Worm (Caenorhabditis elegans): Measurements from ENCODE around the gene pot-2.

pot-2 gene

DNA sequence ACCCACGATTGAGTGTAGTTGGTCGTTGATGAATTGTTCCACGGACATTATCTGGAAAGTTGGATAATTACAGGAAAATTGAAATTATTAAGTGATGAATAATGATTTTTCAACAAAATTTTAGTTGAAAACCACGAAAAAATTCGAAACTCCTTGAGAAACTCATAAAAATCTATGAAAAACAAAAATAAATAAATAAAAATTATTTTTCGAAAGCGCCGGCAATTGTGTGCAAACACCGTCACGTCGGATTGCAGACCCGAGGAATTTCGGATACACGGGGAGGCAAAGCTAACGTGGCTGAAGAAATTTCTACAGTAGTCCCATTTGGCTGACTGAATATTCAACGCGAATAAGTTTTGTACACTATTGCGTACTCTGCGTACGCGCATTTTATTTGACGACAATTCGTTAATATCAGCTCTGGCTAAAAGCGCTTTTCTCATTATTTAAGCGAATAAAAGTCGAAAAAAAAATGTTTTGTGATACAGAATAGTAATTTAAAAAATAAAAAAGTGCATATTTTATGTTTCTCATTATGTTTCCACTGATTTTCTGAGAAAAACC is 37.7 kb downstream of the pot-2 start, which contains the start of gene mog-4 (continued):
- TF ChIP-seq zim-3 (tag; optimal IDR thresholded peaks at IDR 0.05) (peak; percentile 81), bed-1 (GFP tag; IDR thresholded peaks at IDR 0.05) (peak; percentile 98), tbp1 (GFP tag; optimal IDR thresholded peaks at IDR 0.05) (peak; percentile 76), ets-4 (GFP tag; optimal IDR thresholded peaks at IDR 0.05) (peak; percentile 10), hsf-1 (GFP tag; IDR thresholded peaks at IDR 0.05) (peak; percentile 93), T07F8.4 (tag; optimal IDR thresholded peaks at IDR 0.05) (peak; percentile 48), ceh-27 (GFP tag; optimal IDR thresholded peaks at IDR 0.05) (peak; percentile 97), hrde-1 (tag; optimal IDR thresholded peaks at IDR 0.05; ENCODE audit: borderline replicate concordance) (peak; percentile 85), Y53F4B.3 (GFP tag; IDR thresholded peaks at IDR 0.05) (peak; percentile 93), ccch-3 (GFP tag; optimal IDR thresholded peaks at IDR 0.05) (peak; percentile 97), F49E8.2 (tag; optimal IDR thresholded peaks at IDR 0.05; ENCODE audit: insufficient read depth) (peak; percentile 51), ceh-91 (GFP tag; IDR thresholded peaks at IDR 0.05) (peak; percentile 100), tlf-1 (GFP tag; optimal IDR thresholded peaks at IDR 0.05) (peak; percentile 98), T26A5.8 (tag; optimal IDR thresholded peaks at IDR 0.05) (peak; percentile 7), ceh-40 (GFP tag; IDR thresholded peaks at IDR 0.05) (peak; percentile 95), nhr-90 (tag; optimal IDR thresholded peaks at IDR 0.05) (peak; percentile 64), ztf-28 (GFP tag; IDR thresholded peaks at IDR 0.05) (peak; percentile 100), B0035.1 (tag; optimal IDR thresholded peaks at IDR 0.05) (peak; percentile 81), mel-28 (tag; optimal IDR thresholded peaks at IDR 0.05; ENCODE audit: borderline replicate concordance) (peak; percentile 76), F33H1.4 (GFP tag; IDR thresholded peaks at IDR 0.05) (peak; percentile 97), sptf-2 (GFP tag; optimal IDR thresholded peaks at IDR 0.05) (peak; percentile 9), B0336.3 (GFP tag; IDR thresholded peaks at IDR 0.05) (peak; percentile 92), cebp-2 (GFP tag; IDR thresholded peaks at IDR 0.05) (peak; percentile 97), attf-6 (GFP tag; IDR thresholded peaks at IDR 0.05) (peak; percentile 92), ztf-3 (GFP tag; optimal IDR thresholded peaks at IDR 0.05) (peak; percentile 81), egl-44 (GFP tag; IDR thresholded peaks at IDR 0.05) (peak; percentile 97), snpc-4 (GFP tag; optimal IDR thresholded peaks at IDR 0.05) (peak; percentile 31), snpc-4 (tag; optimal IDR thresholded peaks at IDR 0.05) (peak; percentile 41 to 91 (median 72)), nfyb-1 (GFP tag; IDR thresholded peaks at IDR 0.05) (peak; percentile 99), dpl-1 (GFP tag; optimal IDR thresholded peaks at IDR 0.05) (peak; percentile 46), F23B12.7 (tag; optimal IDR thresholded peaks at IDR 0.05; ENCODE audit: insufficient read depth) (peak; percentile 25), nfya-2 (GFP tag; IDR thresholded peaks at IDR 0.05) (peak; percentile 89), snpc-3.4 (tag; optimal IDR thresholded peaks at IDR 0.05) (peak; percentile 18), aptf-2 (GFP tag; conservative IDR thresholded peaks at IDR 0.05) (peak; percentile 99), lsl-1 (GFP tag; optimal IDR thresholded peaks at IDR 0.05) (peak; percentile 98), him-1 (tag; optimal IDR thresholded peaks at IDR 0.05) (peak; percentile 84), bed-2 (GFP tag; IDR thresholded peaks at IDR 0.05) (peak; percentile 100), nhr-120 (GFP tag; IDR thresholded peaks at IDR 0.05) (peak; percentile 98), lin-26 (GFP tag; IDR thresholded peaks at IDR 0.05) (peak; percentile 98), attf-5 (GFP tag; optimal IDR thresholded peaks at IDR 0.05) (peak; percentile 99), rec-8 (tag; optimal IDR thresholded peaks at IDR 0.05) (peak; percentile 62 to 86), C17E4.6 (GFP tag; IDR thresholded peaks at IDR 0.05) (peak; percentile 100), C06A6.2 (GFP tag; conservative IDR thresholded peaks at IDR 0.05) (peak; percentile 98), Y95B8A.8 (GFP tag; IDR thresholded peaks at IDR 0.05) (peak; percentile 99), ztf-18 (tag; optimal IDR thresholded peaks at IDR 0.05) (peak; percentile 82), Y67H2A.10 (GFP tag; conservative IDR thresholded peaks at IDR 0.05) (peak; percentile 99), die-1 (tag; optimal IDR thresholded peaks at IDR 0.05) (peak; percentile 45)

All from whole organism, young adult.